Worm (Caenorhabditis elegans): ENCODE measurements around the gene acs-20.

Gene acs-20

ce11 chrIV:12398437-12398836 lies at the start of gene acs-20:
TSS of gene acs-20 (minus strand) at chrIV:12398706.
- TF ChIP-seq ztf-23 (GFP tag; IDR thresholded peaks at IDR 0.05) = no peak
- TF ChIP-seq cog-1 (tag; optimal IDR thresholded peaks at IDR 0.05) = no peak
- no peak for TF ChIP-seq T22C8.4 (GFP tag; IDR thresholded peaks at IDR 0.05)
- TF ChIP-seq klf-2 (GFP tag; conservative IDR thresholded peaks at IDR 0.05) = no peak
- no peak for TF ChIP-seq ztf-29 (GFP tag; IDR thresholded peaks at IDR 0.05)
- no peak for TF ChIP-seq tab-1 (GFP tag; IDR thresholded peaks at IDR 0.05)
- TF ChIP-seq med-1 (GFP tag; optimal IDR thresholded peaks at IDR 0.05; ENCODE audit: insufficient read depth) = no peak
- TF ChIP-seq ref-1 (GFP tag; conservative IDR thresholded peaks at IDR 0.05) = no peak
- TF ChIP-seq flt-1 (GFP tag; IDR thresholded peaks at IDR 0.05) = no peak

- no peak for TF ChIP-seq cog-1 (tag; optimal IDR thresholded peaks at IDR 0.05)
- TF ChIP-seq T22C8.4 (GFP tag; IDR thresholded peaks at IDR 0.05) = no peak
- no peak for TF ChIP-seq ztf-23 (GFP tag; IDR thresholded peaks at IDR 0.05)
- no peak for TF ChIP-seq med-1 (GFP tag; optimal IDR thresholded peaks at IDR 0.05; ENCODE audit: insufficient read depth)
- TF ChIP-seq ztf-29 (GFP tag; IDR thresholded peaks at IDR 0.05) = no peak
- no peak for TF ChIP-seq ref-1 (GFP tag; conservative IDR thresholded peaks at IDR 0.05)
- no peak for TF ChIP-seq tab-1 (GFP tag; IDR thresholded peaks at IDR 0.05)
- no peak for TF ChIP-seq klf-2 (GFP tag; conservative IDR thresholded peaks at IDR 0.05)
- TF ChIP-seq flt-1 (GFP tag; IDR thresholded peaks at IDR 0.05) = no peak
Observed at ce11 chrIV:12445463-12445934, 47.0 kb upstream of the acs-20 start, which contains the start of gene C25G4.3. TSS of gene C25G4.3 (minus strand) at chrIV:12445884.

- TF ChIP-seq ref-1 (GFP tag; conservative IDR thresholded peaks at IDR 0.05) (no peak), T22C8.4 (GFP tag; IDR thresholded peaks at IDR 0.05) (no peak), tab-1 (GFP tag; IDR thresholded peaks at IDR 0.05) (no peak), flt-1 (GFP tag; IDR thresholded peaks at IDR 0.05) (no peak), ztf-29 (GFP tag; IDR thresholded peaks at IDR 0.05) (no peak), med-1 (GFP tag; optimal IDR thresholded peaks at IDR 0.05; ENCODE audit: insufficient read depth) (no peak), cog-1 (tag; optimal IDR thresholded peaks at IDR 0.05) (no peak), klf-2 (GFP tag; conservative IDR thresholded peaks at IDR 0.05) (no peak), ztf-23 (GFP tag; IDR thresholded peaks at IDR 0.05) (no peak)
Observed at ce11 chrIV:12443936-12444335, 45.4 kb upstream of the acs-20 start, which contains the start of gene C25G4.2. TSS of gene C25G4.2 (minus strand) at chrIV:12444035.

- TF ChIP-seq med-1 (GFP tag; optimal IDR thresholded peaks at IDR 0.05; ENCODE audit: insufficient read depth) (no peak), cog-1 (tag; optimal IDR thresholded peaks at IDR 0.05) (no peak), ztf-23 (GFP tag; IDR thresholded peaks at IDR 0.05) (no peak), T22C8.4 (GFP tag; IDR thresholded peaks at IDR 0.05) (no peak), tab-1 (GFP tag; IDR thresholded peaks at IDR 0.05) (no peak), ztf-29 (GFP tag; IDR thresholded peaks at IDR 0.05) (no peak), ref-1 (GFP tag; conservative IDR thresholded peaks at IDR 0.05) (no peak), flt-1 (GFP tag; IDR thresholded peaks at IDR 0.05) (no peak), klf-2 (GFP tag; conservative IDR thresholded peaks at IDR 0.05) (no peak)
Observed at ce11 chrIV:12441715-12442114, 43.2 kb upstream of the acs-20 start, which contains the start of gene C25G4.17. TSS of gene C25G4.17 (plus strand) at chrIV:12442015.

- TF ChIP-seq klf-2 (GFP tag; conservative IDR thresholded peaks at IDR 0.05) (no peak), ztf-29 (GFP tag; IDR thresholded peaks at IDR 0.05) (no peak), ref-1 (GFP tag; conservative IDR thresholded peaks at IDR 0.05) (no peak), ztf-23 (GFP tag; IDR thresholded peaks at IDR 0.05) (no peak), tab-1 (GFP tag; IDR thresholded peaks at IDR 0.05) (no peak), T22C8.4 (GFP tag; IDR thresholded peaks at IDR 0.05) (no peak), cog-1 (tag; optimal IDR thresholded peaks at IDR 0.05) (no peak), flt-1 (GFP tag; IDR thresholded peaks at IDR 0.05) (no peak)
Observed at ce11 chrIV:12438359-12438758, 39.9 kb upstream of the acs-20 start, which contains the start of gene clec-185. TSS of gene clec-185 (plus strand) at chrIV:12438659.

ce11 chrIV:12435442-12435841 lies 36.9 kb upstream of the acs-20 start, which contains the start of gene irg-4:
TSS of gene irg-4 (plus strand) at chrIV:12435833.
- TF ChIP-seq flt-1 (GFP tag; IDR thresholded peaks at IDR 0.05) = no peak
- no peak for TF ChIP-seq klf-2 (GFP tag; conservative IDR thresholded peaks at IDR 0.05)
- no peak for TF ChIP-seq T22C8.4 (GFP tag; IDR thresholded peaks at IDR 0.05)
- no peak for TF ChIP-seq ref-1 (GFP tag; conservative IDR thresholded peaks at IDR 0.05)
- no peak for TF ChIP-seq tab-1 (GFP tag; IDR thresholded peaks at IDR 0.05)
- TF ChIP-seq med-1 (GFP tag; optimal IDR thresholded peaks at IDR 0.05; ENCODE audit: insufficient read depth) = no peak

ce11 chrIV:12432340-12432739 lies 33.8 kb upstream of the acs-20 start, which contains the start of gene clec-184:
TSS of gene clec-184 (plus strand) at chrIV:12432640.
- no peak for TF ChIP-seq cog-1 (tag; optimal IDR thresholded peaks at IDR 0.05)
- no peak for TF ChIP-seq flt-1 (GFP tag; IDR thresholded peaks at IDR 0.05)
- no peak for TF ChIP-seq ztf-29 (GFP tag; IDR thresholded peaks at IDR 0.05)
- TF ChIP-seq tab-1 (GFP tag; IDR thresholded peaks at IDR 0.05) = no peak
- TF ChIP-seq ref-1 (GFP tag; conservative IDR thresholded peaks at IDR 0.05) = no peak
- TF ChIP-seq ztf-23 (GFP tag; IDR thresholded peaks at IDR 0.05) = no peak

- TF ChIP-seq ztf-23 (GFP tag; IDR thresholded peaks at IDR 0.05) = no peak
- no peak for TF ChIP-seq med-1 (GFP tag; optimal IDR thresholded peaks at IDR 0.05; ENCODE audit: insufficient read depth)
- no peak for TF ChIP-seq ref-1 (GFP tag; conservative IDR thresholded peaks at IDR 0.05)
- TF ChIP-seq tab-1 (GFP tag; IDR thresholded peaks at IDR 0.05) = no peak
- no peak for TF ChIP-seq cog-1 (tag; optimal IDR thresholded peaks at IDR 0.05)
Observed at ce11 chrIV:12431755-12432154, 33.2 kb upstream of the acs-20 start.

ce11 chrIV:12429504-12429903 lies 31.0 kb upstream of the acs-20 start:
- TF ChIP-seq tab-1 (GFP tag; IDR thresholded peaks at IDR 0.05) (no peak), cog-1 (tag; optimal IDR thresholded peaks at IDR 0.05) (no peak), klf-2 (GFP tag; conservative IDR thresholded peaks at IDR 0.05) (no peak), med-1 (GFP tag; optimal IDR thresholded peaks at IDR 0.05; ENCODE audit: insufficient read depth) (no peak), T22C8.4 (GFP tag; IDR thresholded peaks at IDR 0.05) (no peak), ztf-29 (GFP tag; IDR thresholded peaks at IDR 0.05) (no peak)

ce11 chrIV:12428467-12428866 lies 30.0 kb upstream of the acs-20 start, which contains the start of gene col-130:
TSS of gene col-130 (minus strand) at chrIV:12428516.
- TF ChIP-seq klf-2 (GFP tag; conservative IDR thresholded peaks at IDR 0.05) (no peak), T22C8.4 (GFP tag; IDR thresholded peaks at IDR 0.05) (no peak), cog-1 (tag; optimal IDR thresholded peaks at IDR 0.05) (no peak), tab-1 (GFP tag; IDR thresholded peaks at IDR 0.05) (no peak), flt-1 (GFP tag; IDR thresholded peaks at IDR 0.05) (no peak), ref-1 (GFP tag; conservative IDR thresholded peaks at IDR 0.05) (no peak), med-1 (GFP tag; optimal IDR thresholded peaks at IDR 0.05; ENCODE audit: insufficient read depth) (no peak)

Measured in whole organism, midembryonic.